Worm (Caenorhabditis elegans) whole organism, L4/young adult: ENCODE data around the gene msp-38.
A peak's percentile ranks its signal among the peaks of the same experiment; 100 is the strongest.

ENCODE experiments used
- W03F9.2 ChIP-seq: fragments of 150-350 bp; optimal IDR thresholded peaks from 2 replicates; lab custom pipeline; 2014; ENCODE audit warnings: missing biosample characterization, missing genetic modification characterization
- dao-5 ChIP-seq: sonication (generic microtip); optimal IDR thresholded peaks from 2 replicates; lab custom pipeline; 2016; ENCODE audit warnings: missing genotype, missing genetic modification characterization, moderate library complexity, missing compliant biosample characterization
- him-1 ChIP-seq: sonication (generic microtip); optimal IDR thresholded peaks from 2 replicates; lab custom pipeline; 2016; ENCODE audit warnings: missing genotype, missing genetic modification reagents, missing genetic modification characterization, missing compliant biosample characterization

The msp-38 gene

ce11 chrIV:10155475-10155874, 11.9 kb upstream of the msp-38 start, which contains the start of gene ttr-54:
TSS of gene ttr-54 (plus strand) at chrIV:10155775.
- no peak for TF ChIP-seq dao-5 (tag; lab: Kevin White, UChicago)
- TF ChIP-seq him-1 (tag; lab: Kevin White, UChicago): no peak
- TF ChIP-seq W03F9.2 (tag; lab: Kevin White, UChicago): no peak

ce11 chrIV:10153479-10153878, 9.9 kb upstream of the msp-38 start:
- no peak for TF ChIP-seq W03F9.2 (tag; lab: Kevin White, UChicago)

- no peak for TF ChIP-seq dao-5 (tag; lab: Kevin White, UChicago)
- peak; percentile 63 for TF ChIP-seq W03F9.2 (tag; lab: Kevin White, UChicago)
- peak; percentile 7 for TF ChIP-seq him-1 (tag; lab: Kevin White, UChicago)
These were observed 8.0 kb upstream of the msp-38 start, which contains the start of gene copg-1 for ce11 chrIV:10151439-10151997. TSS of gene copg-1 (plus strand) at chrIV:10151947.

ce11 chrIV:10150552-10151004, 7.0 kb upstream of the msp-38 start, which contains the start of gene tsp-12:
TSS of gene tsp-12 (minus strand) at chrIV:10150602.
- TF ChIP-seq him-1 (tag; lab: Kevin White, UChicago): no peak
- TF ChIP-seq W03F9.2 (tag; lab: Kevin White, UChicago): no peak
- no peak for TF ChIP-seq dao-5 (tag; lab: Kevin White, UChicago)

ce11 chrIV:10148938-10149337, 5.4 kb upstream of the msp-38 start, which contains the start of gene pigs-1:
TSS of gene pigs-1 (minus strand) at chrIV:10149038.
- TF ChIP-seq W03F9.2 (tag; lab: Kevin White, UChicago): no peak
- TF ChIP-seq dao-5 (tag; lab: Kevin White, UChicago): no peak
- TF ChIP-seq him-1 (tag; lab: Kevin White, UChicago): no peak

- TF ChIP-seq dao-5 (tag; lab: Kevin White, UChicago) (no peak), him-1 (tag; lab: Kevin White, UChicago) (no peak)
These were observed 3.3 kb upstream of the msp-38 start, which contains the start of gene T14G10.8 for ce11 chrIV:10146885-10147284. TSS of gene T14G10.8 (minus strand) at chrIV:10146985.

- no peak for TF ChIP-seq W03F9.2 (tag; lab: Kevin White, UChicago)
These were observed 1.4 kb upstream of the msp-38 start for ce11 chrIV:10144909-10145308.

- TF ChIP-seq dao-5 (tag; lab: Kevin White, UChicago): no peak
- TF ChIP-seq him-1 (tag; lab: Kevin White, UChicago): no peak
- TF ChIP-seq W03F9.2 (tag; lab: Kevin White, UChicago): no peak
These were observed 947 bp upstream of the msp-38 start for ce11 chrIV:10144487-10144886.

- TF ChIP-seq dao-5 (tag; lab: Kevin White, UChicago) (no peak), W03F9.2 (tag; lab: Kevin White, UChicago) (no peak), him-1 (tag; lab: Kevin White, UChicago) (no peak)
These were observed 1.5 kb downstream of the msp-38 start, which contains the start of the genes gst-2, gst-4 and dhs-12 for ce11 chrIV:10141930-10142505. TSS of gene gst-2 (minus strand) at chrIV:10142061. TSS of gene gst-4 (plus strand) at chrIV:10142225. TSS of gene dhs-12 (plus strand) at chrIV:10142455.

ce11 chrIV:10140143-10140542, 3.4 kb downstream of the msp-38 start, which contains the start of gene gst-3:
TSS of gene gst-3 (minus strand) at chrIV:10140243.
- TF ChIP-seq him-1 (tag; lab: Kevin White, UChicago): no peak
- no peak for TF ChIP-seq W03F9.2 (tag; lab: Kevin White, UChicago)
- TF ChIP-seq dao-5 (tag; lab: Kevin White, UChicago): no peak

- no peak for TF ChIP-seq him-1 (tag; lab: Kevin White, UChicago)
- TF ChIP-seq dao-5 (tag; lab: Kevin White, UChicago): no peak
- TF ChIP-seq W03F9.2 (tag; lab: Kevin White, UChicago): no peak
These were observed 5.7 kb downstream of the msp-38 start, which contains the start of gene K08F4.12 for ce11 chrIV:10137804-10138203. TSS of gene K08F4.12 (plus strand) at chrIV:10138104.

ce11 chrIV:10135817-10136216, 7.7 kb downstream of the msp-38 start, which contains the start of gene K08F4.5:
TSS of gene K08F4.5 (minus strand) at chrIV:10135917.
- no peak for TF ChIP-seq W03F9.2 (tag; lab: Kevin White, UChicago)

ce11 chrIV:10129957-10130356, 13.6 kb downstream of the msp-38 start, which contains the start of gene glt-3:
TSS of gene glt-3 (plus strand) at chrIV:10130257.
- TF ChIP-seq W03F9.2 (tag; lab: Kevin White, UChicago) (no peak), him-1 (tag; lab: Kevin White, UChicago) (no peak), dao-5 (tag; lab: Kevin White, UChicago) (no peak)
